Worm (Caenorhabditis elegans) whole organism, dauer: ENCODE results near the gene Y48A6B.8.
"Not testable (repeated sequence)": the region's sequence is repeated elsewhere in the genome, so short reads cannot be mapped to it uniquely, and the experiment has no call there.

ENCODE experiments used
- unc-62 ChIP-seq: sonication (generic microtip); optimal IDR thresholded peaks from 2 replicates; lab custom pipeline; 2017; ENCODE audit warnings: missing biosample characterization, missing genetic modification reagents, missing genetic modification characterization

Gene Y48A6B.8

DNA sequence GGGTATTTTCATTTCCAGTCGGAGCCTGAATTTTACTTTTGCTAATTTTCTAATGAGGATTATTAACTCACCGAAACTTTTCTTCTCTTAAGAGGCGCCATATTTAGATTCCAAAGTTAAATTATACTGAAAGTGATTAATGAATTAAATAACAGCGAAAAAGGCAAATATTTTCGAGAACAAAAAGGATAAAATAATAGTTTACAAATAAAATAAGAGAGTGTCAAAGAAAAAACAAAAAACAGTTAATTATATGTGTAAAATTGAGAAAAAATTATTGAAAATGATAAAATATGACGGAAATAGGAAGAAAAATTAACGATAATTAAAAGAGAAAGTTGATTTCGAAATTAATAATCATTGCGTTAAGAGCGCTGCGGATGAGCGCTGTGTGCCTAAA, at the start of gene Y48A6B.8:
TSS of gene Y48A6B.8 (minus strand) at position 101 of the 400 bp plus-strand sequence.
- TF ChIP-seq unc-62 (GFP tag; lab: Kevin White, UChicago), result not testable (repeated sequence)

DNA sequence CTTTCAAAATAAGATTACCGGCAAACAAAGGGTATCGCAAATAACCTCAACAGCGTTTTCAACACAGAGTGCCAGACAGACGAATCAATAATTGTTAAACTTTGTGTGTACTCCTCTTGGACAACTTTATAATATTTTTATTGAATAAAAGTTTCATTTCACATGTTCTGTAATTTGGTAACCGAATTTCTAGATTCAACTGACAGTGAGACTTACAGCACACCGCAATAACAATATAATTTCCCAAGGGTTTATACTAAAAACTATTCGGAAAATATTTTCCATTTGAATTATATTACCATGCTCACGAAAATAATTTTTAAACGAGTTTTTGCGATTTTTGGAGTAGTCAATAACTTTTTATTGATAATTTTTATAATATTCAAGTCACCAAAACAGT, 48.2 kb upstream of the Y48A6B.8 start, which contains the start of gene str-246:
TSS of gene str-246 (plus strand) at position 301 of the 400 bp plus-strand sequence.
- no peak for TF ChIP-seq unc-62 (GFP tag; lab: Kevin White, UChicago)

ce11 chrIII:11076743-11077142, 47.5 kb upstream of the Y48A6B.8 start:
- no peak for TF ChIP-seq unc-62 (GFP tag; lab: Kevin White, UChicago)

DNA sequence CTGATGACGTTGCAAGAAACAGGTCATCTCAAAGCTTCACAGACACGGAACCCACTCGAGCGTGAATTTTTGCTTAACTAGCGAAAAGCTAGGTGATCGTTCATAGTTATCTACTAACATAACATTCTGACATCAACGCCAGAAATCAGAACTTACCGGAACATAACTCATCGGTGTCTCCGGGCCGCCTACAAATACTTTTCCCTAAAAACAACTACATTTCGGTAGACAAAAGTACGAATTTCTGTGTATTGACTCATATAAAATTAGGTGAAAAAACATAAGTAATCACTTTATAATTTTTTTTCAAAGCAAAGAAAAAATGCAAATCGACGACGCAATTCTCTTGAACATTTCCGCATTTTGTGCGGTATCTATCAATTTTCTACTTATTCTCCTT, 45.0 kb upstream of the Y48A6B.8 start, which contains the start of gene str-261:
TSS of gene str-261 (plus strand) at position 301 of the 400 bp plus-strand sequence.
- no peak for TF ChIP-seq unc-62 (GFP tag; lab: Kevin White, UChicago)

ce11 chrIII:11070210-11070609, 41.0 kb upstream of the Y48A6B.8 start:
- TF ChIP-seq unc-62 (GFP tag; lab: Kevin White, UChicago), result no peak

DNA sequence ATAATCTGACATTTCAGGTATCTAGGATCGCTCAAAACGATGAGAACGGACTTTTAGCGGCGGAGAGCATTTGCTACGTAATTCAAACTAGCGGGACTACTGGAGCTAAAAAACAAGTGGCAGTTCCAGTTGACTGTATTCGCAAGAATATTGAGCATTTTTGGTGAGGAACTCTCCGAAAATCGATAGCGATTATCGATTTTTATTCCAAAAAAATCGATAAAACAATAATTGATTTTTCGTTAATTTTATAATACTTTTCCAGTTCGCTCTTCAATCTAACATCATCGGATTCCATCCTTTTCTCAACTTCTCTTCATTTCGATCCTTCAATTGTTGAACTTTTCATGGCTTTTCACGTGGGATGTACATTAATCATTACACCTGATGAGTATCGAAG, 40.0 kb upstream of the Y48A6B.8 start:
- TF ChIP-seq unc-62 (GFP tag; lab: Kevin White, UChicago), result no peak

- TF ChIP-seq unc-62 (GFP tag; lab: Kevin White, UChicago), result no peak
These were observed 39.3 kb upstream of the Y48A6B.8 start, which contains the start of gene W09D6.1 for ce11 chrIII:11068553-11068952. Gene W09D6.1, plus strand, starts transcription at chrIII:11068853.

ce11 chrIII:11066691-11067090, 37.5 kb upstream of the Y48A6B.8 start:
- TF ChIP-seq unc-62 (GFP tag; lab: Kevin White, UChicago), result no peak

DNA sequence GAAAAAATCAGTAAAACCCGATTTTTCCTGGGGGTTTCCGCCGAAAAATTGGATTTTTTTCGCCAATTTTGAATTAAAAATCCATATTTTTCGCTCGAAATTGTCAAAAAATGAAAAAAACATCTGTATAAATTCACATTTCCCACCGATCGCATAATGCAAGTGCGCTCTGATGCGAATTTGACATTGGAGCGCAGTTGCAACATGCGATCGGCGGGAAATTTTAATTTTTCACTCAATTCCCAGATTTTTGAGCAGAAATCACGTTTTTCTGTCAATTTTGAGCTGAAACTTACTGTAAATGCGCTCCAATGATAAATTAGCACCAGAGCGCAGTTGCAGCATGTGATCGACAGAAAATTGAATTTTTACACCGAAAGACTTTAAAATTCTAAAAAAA, 35.3 kb upstream of the Y48A6B.8 start:
- no peak for TF ChIP-seq unc-62 (GFP tag; lab: Kevin White, UChicago)

ce11 chrIII:11063259-11063658, 34.0 kb upstream of the Y48A6B.8 start, which contains the start of gene rsa-2:
Gene rsa-2, plus strand, starts transcription at chrIII:11063479.
- no peak for TF ChIP-seq unc-62 (GFP tag; lab: Kevin White, UChicago)

DNA sequence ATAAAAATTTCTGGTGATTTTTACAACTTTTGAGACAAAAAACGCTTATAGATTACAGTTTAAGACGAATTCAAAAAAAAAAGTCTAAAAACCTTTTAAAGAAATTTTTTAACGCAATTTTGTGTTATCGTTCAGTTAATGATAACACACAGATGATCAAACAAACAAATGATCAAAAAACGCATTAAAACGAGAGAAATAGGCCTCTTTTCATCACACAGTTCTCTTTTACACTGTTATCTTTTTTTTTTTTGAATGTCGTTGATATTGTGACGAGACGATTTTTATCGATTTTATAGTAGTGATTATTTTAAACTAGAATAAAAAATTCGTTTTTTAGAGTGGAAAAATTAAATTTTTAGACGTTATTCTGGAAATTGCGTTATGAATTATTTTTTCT, 30.5 kb upstream of the Y48A6B.8 start:
- no peak for TF ChIP-seq unc-62 (GFP tag; lab: Kevin White, UChicago)

DNA sequence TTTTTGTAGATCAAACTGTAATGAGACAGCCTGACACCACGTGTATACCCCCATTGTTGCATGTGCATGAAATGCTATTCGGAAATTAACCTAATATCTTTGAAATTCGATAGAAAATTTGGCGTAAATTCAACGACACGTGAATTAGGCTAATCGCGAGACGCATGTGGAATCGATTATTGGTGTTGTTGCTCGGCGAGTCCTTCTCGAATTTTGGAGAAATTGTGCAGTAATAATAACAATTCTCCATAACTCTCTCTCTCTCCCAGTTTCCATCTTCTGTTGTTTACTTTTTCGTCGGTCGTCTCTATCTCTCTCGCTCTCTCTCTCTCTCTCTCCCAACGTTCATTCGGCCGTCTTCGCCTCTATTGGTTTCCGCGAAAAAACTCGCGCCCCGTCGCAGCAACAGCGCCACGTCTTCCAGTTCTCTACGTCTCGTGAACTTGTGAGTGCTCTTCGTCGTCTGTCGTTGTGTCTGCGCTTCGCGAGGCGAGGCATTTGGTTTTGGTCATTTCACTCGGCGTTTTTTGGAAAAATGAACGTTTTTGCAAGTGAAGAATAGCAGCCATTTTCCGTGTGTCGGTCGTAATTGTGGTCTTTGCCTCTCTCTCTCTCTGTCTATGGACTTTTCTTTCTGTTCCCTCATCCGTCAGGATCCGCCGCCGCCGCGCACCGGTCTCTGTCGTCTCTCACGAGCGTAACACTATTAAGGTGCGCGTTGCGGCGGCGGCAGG, 25.5 kb upstream of the Y48A6B.8 start:
- no peak for TF ChIP-seq unc-62 (GFP tag; lab: Kevin White, UChicago)

DNA sequence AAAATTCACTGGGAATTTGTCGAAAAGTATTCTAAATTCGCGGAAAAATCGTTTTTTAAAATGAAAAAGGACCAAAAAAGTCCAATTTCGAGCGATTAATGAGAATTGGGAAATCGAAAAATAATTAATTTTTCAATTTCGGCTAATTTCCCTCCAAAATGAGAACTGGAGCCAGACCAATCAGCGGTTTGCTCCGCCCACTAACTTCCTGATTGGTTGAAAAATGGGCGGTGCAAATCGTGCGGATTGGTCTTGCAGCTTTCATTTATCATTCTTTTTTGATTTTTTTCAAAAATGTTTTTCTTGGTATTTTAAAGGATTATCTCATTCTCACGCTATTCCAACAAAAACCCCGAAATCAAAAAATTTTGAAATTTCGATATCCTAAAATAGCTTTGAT, 24.8 kb upstream of the Y48A6B.8 start:
- no peak for TF ChIP-seq unc-62 (GFP tag; lab: Kevin White, UChicago)

ce11 chrIII:11053603-11054002, 24.4 kb upstream of the Y48A6B.8 start:
- TF ChIP-seq unc-62 (GFP tag; lab: Kevin White, UChicago), result no peak

- no peak for TF ChIP-seq unc-62 (GFP tag; lab: Kevin White, UChicago)
These were observed 21.5 kb upstream of the Y48A6B.8 start for ce11 chrIII:11050658-11051118.

DNA sequence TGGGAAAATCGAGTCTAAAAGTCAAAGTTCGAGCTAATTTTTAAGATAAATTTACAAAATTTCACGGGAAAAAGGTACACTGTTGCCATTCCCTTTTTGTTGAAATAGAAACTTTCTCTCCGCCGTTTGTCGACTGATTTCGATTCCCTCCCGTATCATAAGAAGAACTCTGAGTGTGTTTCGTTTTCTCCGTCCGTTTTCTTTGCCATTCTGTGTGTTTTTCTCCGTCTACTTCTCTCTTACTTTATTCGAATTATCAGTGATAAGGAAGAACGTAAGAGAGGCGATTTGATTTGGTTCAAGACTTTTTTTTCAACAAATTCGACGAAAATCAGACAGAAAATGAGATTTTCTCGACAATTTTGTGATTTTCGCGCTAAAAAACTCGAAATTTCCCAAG, 17.3 kb upstream of the Y48A6B.8 start:
- TF ChIP-seq unc-62 (GFP tag; lab: Kevin White, UChicago), result no peak

- TF ChIP-seq unc-62 (GFP tag; lab: Kevin White, UChicago), result no peak
These were observed 16.0 kb upstream of the Y48A6B.8 start for ce11 chrIII:11045196-11045595.
